Worm (Caenorhabditis elegans): ENCODE data around the gene C27F2.10.

Gene C27F2.10

ce11 chrIII:5027219-5027618 is 40.5 kb upstream of the C27F2.10 start:
- no peak for TF ChIP-seq F52B5.7 (tag; optimal IDR thresholded peaks at IDR 0.05)
- no peak for TF ChIP-seq lsy-27 (tag; optimal IDR thresholded peaks at IDR 0.05; ENCODE audit: borderline replicate concordance, insufficient read depth)
- no peak for TF ChIP-seq attf-5 (GFP tag; optimal IDR thresholded peaks at IDR 0.05)
- no peak for TF ChIP-seq egl-44 (GFP tag; IDR thresholded peaks at IDR 0.05)
- no peak for TF ChIP-seq T07F8.4 (tag; optimal IDR thresholded peaks at IDR 0.05)
- TF ChIP-seq atf-7 (tag; optimal IDR thresholded peaks at IDR 0.05) = peak; percentile 22
- no peak for TF ChIP-seq F55B11.4 (tag; optimal IDR thresholded peaks at IDR 0.05; ENCODE audit: borderline replicate concordance, insufficient read depth)
- no peak for TF ChIP-seq madf-3 (GFP tag; IDR thresholded peaks at IDR 0.05)
- TF ChIP-seq Y53G8AR.9 (GFP tag; conservative IDR thresholded peaks at IDR 0.05) = no peak
- TF ChIP-seq hmg-20 (GFP tag; IDR thresholded peaks at IDR 0.05) = 0 out of 2 replicates have a peak, but pooled peaks have one; percentile 14
- no peak for TF ChIP-seq K12H6.12 (tag; optimal IDR thresholded peaks at IDR 0.05)
- TF ChIP-seq T26A5.8 (tag; optimal IDR thresholded peaks at IDR 0.05) = no peak
- no peak for TF ChIP-seq F49E8.2 (tag; optimal IDR thresholded peaks at IDR 0.05; ENCODE audit: insufficient read depth)
- TF ChIP-seq ztf-22 (GFP tag; optimal IDR thresholded peaks at IDR 0.05) = no peak
- no peak for TF ChIP-seq rec-8 (tag; optimal IDR thresholded peaks at IDR 0.05)
- no peak for TF ChIP-seq dpff-1 (tag; optimal IDR thresholded peaks at IDR 0.05)
- TF ChIP-seq bed-1 (GFP tag; IDR thresholded peaks at IDR 0.05) = no peak
- TF ChIP-seq snpc-4 (GFP tag; optimal IDR thresholded peaks at IDR 0.05) = no peak
- TF ChIP-seq snpc-4 (tag; optimal IDR thresholded peaks at IDR 0.05) = no peak
- TF ChIP-seq Y79H2A.3 (GFP tag; conservative IDR thresholded peaks at IDR 0.05) = no peak
- no peak for TF ChIP-seq gei-17 (GFP tag; optimal IDR thresholded peaks at IDR 0.05)
- TF ChIP-seq athp-1 (tag; optimal IDR thresholded peaks at IDR 0.05) = no peak
- TF ChIP-seq ceh-27 (GFP tag; optimal IDR thresholded peaks at IDR 0.05) = no peak
- TF ChIP-seq lsl-1 (GFP tag; optimal IDR thresholded peaks at IDR 0.05) = no peak
- 0 out of 2 replicates have a peak, but pooled peaks have one; percentile 3 for TF ChIP-seq hmg-1.2 (GFP tag; IDR thresholded peaks at IDR 0.05)
- TF ChIP-seq K11D2.4 (GFP tag; IDR thresholded peaks at IDR 0.05) = no peak

DNA sequence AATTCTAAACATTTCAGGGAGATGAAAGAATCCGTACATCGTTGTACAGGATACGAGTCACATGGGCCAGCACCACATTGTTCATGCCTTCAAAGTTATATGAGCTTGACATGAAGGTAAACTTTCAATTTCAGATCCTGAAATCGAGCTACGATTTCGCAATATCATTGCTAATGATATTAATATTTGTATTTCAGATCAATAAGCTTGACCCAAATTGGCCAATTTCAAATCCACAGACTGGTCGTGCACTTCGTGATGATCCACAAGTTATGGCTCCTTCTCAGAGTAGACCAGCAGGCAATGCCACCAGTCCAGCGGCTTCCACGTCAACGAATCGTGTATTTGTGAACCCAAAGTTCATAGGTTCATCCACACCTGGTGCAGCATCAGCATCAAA is 39.7 kb upstream of the C27F2.10 start:
- TF ChIP-seq madf-3 (GFP tag; IDR thresholded peaks at IDR 0.05) (no peak), nfyb-1 (GFP tag; IDR thresholded peaks at IDR 0.05) (no peak), unc-130 (GFP tag; optimal IDR thresholded peaks at IDR 0.05) (no peak), cebp-1 (GFP tag; IDR thresholded peaks at IDR 0.05) (no peak), cebp-1 (tag; optimal IDR thresholded peaks at IDR 0.05) (peak; percentile 64), lin-35 (GFP tag; optimal IDR thresholded peaks at IDR 0.05) (no peak)

DNA sequence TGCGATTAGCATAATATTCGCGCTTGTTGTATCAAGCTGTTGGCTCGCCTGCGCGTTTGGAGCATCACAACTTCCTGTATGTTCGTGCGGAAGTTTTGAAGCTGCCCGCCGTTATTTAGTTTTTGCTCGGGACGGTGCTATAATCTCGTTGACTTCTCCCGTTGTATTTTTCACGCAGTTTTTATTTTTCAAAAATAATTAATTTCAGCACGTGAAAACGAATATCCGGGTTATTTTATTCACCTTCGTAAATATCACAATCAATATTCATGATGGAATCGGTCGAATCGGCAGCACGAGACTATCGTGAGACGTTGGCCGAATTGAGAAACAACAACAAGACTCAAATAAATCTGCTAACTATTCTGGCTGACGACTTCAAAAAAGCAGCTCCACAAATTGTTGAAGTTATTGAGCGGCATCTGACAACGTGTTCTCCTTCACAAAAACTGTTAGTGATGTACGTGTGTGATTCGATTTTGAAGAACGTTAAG is 38.5 kb upstream of the C27F2.10 start:
- TF ChIP-seq nhr-27 (tag; optimal IDR thresholded peaks at IDR 0.05) (no peak), ztf-25 (GFP tag; IDR thresholded peaks at IDR 0.05) (no peak), unc-130 (GFP tag; optimal IDR thresholded peaks at IDR 0.05) (no peak), C06A6.2 (GFP tag; conservative IDR thresholded peaks at IDR 0.05) (no peak), ekl-4 (GFP tag; IDR thresholded peaks at IDR 0.05) (peak; percentile 51; the same call in 1 of the 2 replicates), rpc-1 (optimal IDR thresholded peaks at IDR 0.05) (no peak), rpc-1 (tag; optimal IDR thresholded peaks at IDR 0.05) (no peak), Y79H2A.3 (GFP tag; conservative IDR thresholded peaks at IDR 0.05) (peak; percentile 67; the same call in 1 of the 2 replicates), mxl-1 (tag; optimal IDR thresholded peaks at IDR 0.05) (no peak), mes-4 (tag; optimal IDR thresholded peaks at IDR 0.05) (no peak), madf-3 (GFP tag; IDR thresholded peaks at IDR 0.05) (no peak), D2030.7 (GFP tag; IDR thresholded peaks at IDR 0.05) (peak; percentile 55), bed-2 (GFP tag; IDR thresholded peaks at IDR 0.05) (no peak), F49E8.2 (tag; optimal IDR thresholded peaks at IDR 0.05; ENCODE audit: insufficient read depth) (no peak), F37B4.10 (GFP tag; IDR thresholded peaks at IDR 0.05) (no peak), F22D6.2 (tag; optimal IDR thresholded peaks at IDR 0.05) (no peak), hmg-20 (GFP tag; IDR thresholded peaks at IDR 0.05) (0 out of 2 replicates have a peak, but pooled peaks have one; percentile 5), B0261.1 (tag; optimal IDR thresholded peaks at IDR 0.05) (peak; percentile 19), nfya-1 (tag; optimal IDR thresholded peaks at IDR 0.05; ENCODE audit: borderline replicate concordance, insufficient read depth) (no peak), snpc-3.4 (tag; optimal IDR thresholded peaks at IDR 0.05) (no peak), madf-10 (tag; optimal IDR thresholded peaks at IDR 0.05) (peak; percentile 43)
